Worm (Caenorhabditis elegans): ENCODE data around the gene K09E4.4.

The K09E4.4 gene

ce11 chrII:14126841-14127240 is 4.9 kb upstream of the K09E4.4 start, which contains the start of gene K09E4.3:
Gene K09E4.3 (minus strand): TSS chrII:14126941.
- TF ChIP-seq lir-3 (tag; optimal IDR thresholded peaks at IDR 0.05; ENCODE audit: poor library complexity): no peak
- no peak for TF ChIP-seq ceh-82 (tag; optimal IDR thresholded peaks at IDR 0.05)
- no peak for TF ChIP-seq tbx-2 (tag; optimal IDR thresholded peaks at IDR 0.05)
- TF ChIP-seq unc-86 (tag; optimal IDR thresholded peaks at IDR 0.05): no peak
- no peak for TF ChIP-seq lin-15B (tag; optimal IDR thresholded peaks at IDR 0.05)
- no peak for TF ChIP-seq unc-98 (GFP tag; IDR thresholded peaks at IDR 0.05)
- no peak for TF ChIP-seq efl-1 (optimal IDR thresholded peaks at IDR 0.05)
- TF ChIP-seq efl-1 (GFP tag; optimal IDR thresholded peaks at IDR 0.05 in 1 of 2): no peak
- TF ChIP-seq egl-13 (tag; optimal IDR thresholded peaks at IDR 0.05): no peak
- no peak for TF ChIP-seq ets-5 (GFP tag; IDR thresholded peaks at IDR 0.05)
- no peak for TF ChIP-seq skn-1 (tag; optimal IDR thresholded peaks at IDR 0.05)
- no peak for TF ChIP-seq mef-2 (tag; optimal IDR thresholded peaks at IDR 0.05)
- TF ChIP-seq snpc-4 (tag; optimal IDR thresholded peaks at IDR 0.05): no peak
- no peak for TF ChIP-seq sox-4 (tag; optimal IDR thresholded peaks at IDR 0.05)
- TF ChIP-seq egl-27 (tag; optimal IDR thresholded peaks at IDR 0.05): no peak
- no peak for TF ChIP-seq ceh-63 (GFP tag; optimal IDR thresholded peaks at IDR 0.05)
- TF ChIP-seq efl-3 (GFP tag; optimal IDR thresholded peaks at IDR 0.05): no peak
- no peak for TF ChIP-seq aly-2 (tag; optimal IDR thresholded peaks at IDR 0.05)
- no peak for TF ChIP-seq isw-1 (GFP tag; IDR thresholded peaks at IDR 0.05)
- TF ChIP-seq ama-1 (optimal IDR thresholded peaks at IDR 0.05): no peak

ce11 chrII:14118391-14118790 is 3.6 kb downstream of the K09E4.4 start:
- peak; percentile 70 for TF ChIP-seq snpc-4 (tag; optimal IDR thresholded peaks at IDR 0.05)
- TF ChIP-seq tlp-1 (tag; optimal IDR thresholded peaks at IDR 0.05): no peak

- TF ChIP-seq ztf-4 (tag; optimal IDR thresholded peaks at IDR 0.05) (no peak), blmp-1 (tag; optimal IDR thresholded peaks at IDR 0.05) (peak; percentile 65)
Measured at ce11 chrII:14112842-14113241, 9.1 kb downstream of the K09E4.4 start.

ce11 chrII:14109184-14109664 is 12.7 kb downstream of the K09E4.4 start, which contains the start of gene cpg-7:
Gene cpg-7 (minus strand): TSS chrII:14109234.
- TF ChIP-seq fkh-10 (GFP tag; optimal IDR thresholded peaks at IDR 0.05) (no peak), Y116A8C.19 (tag; optimal IDR thresholded peaks at IDR 0.05; ENCODE audit: borderline replicate concordance) (no peak), snu-23 (GFP tag; optimal IDR thresholded peaks at IDR 0.05) (no peak), hlh-17 (GFP tag; optimal IDR thresholded peaks at IDR 0.05; ENCODE audit: borderline replicate concordance) (no peak), pax-3 (tag; optimal IDR thresholded peaks at IDR 0.05) (no peak), nhr-12 (tag; optimal IDR thresholded peaks at IDR 0.05) (no peak), ztf-11 (tag; optimal IDR thresholded peaks at IDR 0.05) (no peak), skn-1 (tag; optimal IDR thresholded peaks at IDR 0.05) (no peak), ama-1 (optimal IDR thresholded peaks at IDR 0.05) (no peak), pqm-1 (tag; optimal IDR thresholded peaks at IDR 0.05) (no peak), irx-1 (tag; optimal IDR thresholded peaks at IDR 0.05) (no peak), sox-4 (tag; optimal IDR thresholded peaks at IDR 0.05) (no peak), F16B12.6 (tag; optimal IDR thresholded peaks at IDR 0.05) (no peak), elt-3 (tag; optimal IDR thresholded peaks at IDR 0.05) (no peak), ces-1 (GFP tag; optimal IDR thresholded peaks at IDR 0.05) (no peak), pag-3 (tag; optimal IDR thresholded peaks at IDR 0.05; ENCODE audit: borderline replicate concordance, insufficient read depth) (no peak), mep-1 (tag; optimal IDR thresholded peaks at IDR 0.05) (no peak), ceh-63 (GFP tag; optimal IDR thresholded peaks at IDR 0.05) (no peak), hlh-4 (tag; optimal IDR thresholded peaks at IDR 0.05) (no peak)

Measured in whole organism, L1 larva.